Fruit fly (Drosophila melanogaster) whole organism, wandering third instar larva: ENCODE results near the gene Cep135.

Source experiments
- Dif ChIP-seq: fragments of 200-275, 200-300 bp; sonication (Bioruptor generic); optimal IDR thresholded peaks from 2 replicates; lab custom pipeline; 2018; ENCODE audit warnings: missing biosample characterization, missing genetic modification characterization; ENCODE audit not compliant: partially characterized antibody
- GATAd ChIP-seq: sonication (Bioruptor generic); optimal IDR thresholded peaks from 2 replicates; lab custom pipeline; 2016; ENCODE audit warnings: missing biosample characterization, missing genetic modification characterization
- Hr78 ChIP-seq: fragments of >200 bp; optimal IDR thresholded peaks from 2 replicates; lab custom pipeline; 2017; ENCODE audit warnings: missing biosample characterization, missing genetic modification characterization
- h ChIP-seq: fragments of 200-800 bp; sonication (Bioruptor generic); optimal IDR thresholded peaks from 3 replicates; lab custom pipeline; 2016; ENCODE audit warnings: missing biosample characterization, mild to moderate bottlenecking, missing genetic modification characterization
- pan ChIP-seq: fragments of >200 bp; optimal IDR thresholded peaks from 2 replicates; lab custom pipeline; 2017

DNA sequence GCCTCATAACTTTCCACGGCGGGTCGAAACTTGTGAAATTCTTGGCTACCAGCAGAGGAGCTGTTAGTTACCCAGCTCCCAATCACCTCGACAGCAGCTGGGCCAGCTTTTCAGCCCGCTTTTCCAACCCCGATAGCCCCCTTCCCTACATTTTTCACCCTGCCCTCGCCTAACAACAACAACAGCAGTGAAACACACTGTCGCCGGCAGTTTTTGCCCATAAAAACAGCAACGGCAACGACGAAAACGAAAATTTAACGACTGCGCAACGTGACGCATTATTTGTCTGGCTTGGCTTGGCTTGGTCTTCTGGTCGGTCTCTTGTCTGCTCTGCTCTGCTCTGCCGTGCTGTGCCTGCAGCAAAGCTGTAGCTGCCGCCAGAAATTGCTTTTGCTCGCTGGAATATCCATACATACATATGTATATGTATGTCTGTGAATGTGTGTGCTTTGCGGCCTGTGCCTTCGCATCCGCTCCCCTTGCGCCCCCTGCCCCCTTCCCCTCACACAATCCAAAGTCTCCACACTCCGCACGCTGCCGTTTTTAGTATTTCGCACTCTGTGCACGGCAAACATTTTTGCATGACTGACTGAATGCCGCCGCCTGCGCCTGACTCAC is 9.3 kb upstream of the Cep135 start:
- no peak for TF ChIP-seq GATAd (GFP tag; lab: Kevin White, UChicago)
- no peak for TF ChIP-seq Hr78
- no peak for TF ChIP-seq h (GFP tag; lab: Kevin White, UChicago)
- TF ChIP-seq pan (lab: Kevin White, UChicago): no peak
- TF ChIP-seq Dif (GFP tag; lab: Kevin White, UChicago): peak; percentile 47
